Fruit fly (Drosophila melanogaster) whole organism, embryonic: ENCODE data around the gene EMC3.
A peak's percentile ranks its signal among the peaks of the same experiment; 100 is the strongest.

Experiments
- Ada2b ChIP-seq: fragments of 200-800 bp; sonication (Bioruptor generic); IDR thresholded peaks from 2 replicates; pipeline ENCODE4 v1.3.6; 2022; ENCODE audit warnings: missing biosample characterization, missing genetic modification characterization
- Asciz ChIP-seq: fragments of 200-800 bp; sonication (Bioruptor generic); optimal IDR thresholded peaks from 2 replicates; lab custom pipeline; 2017; ENCODE audit warnings: missing biosample characterization, mild to moderate bottlenecking, missing genetic modification characterization, missing genetic modification reagents
- CG10267 ChIP-seq: fragments of 200-800 bp; sonication (Bioruptor generic); optimal IDR thresholded peaks from 2 replicates; lab custom pipeline; 2018; ENCODE audit warnings: missing biosample characterization, mild to moderate bottlenecking, missing genetic modification characterization, moderate library complexity
- CG10654 ChIP-seq: fragments of 200-800 bp; sonication (Bioruptor generic); optimal IDR thresholded peaks from 2 replicates; lab custom pipeline; 2016; ENCODE audit warnings: missing biosample characterization, missing genetic modification characterization
- CG11093 ChIP-seq: fragments of 200-800 bp; sonication (Bioruptor generic); IDR thresholded peaks from 3 replicates; pipeline ENCODE4 v1.3.6; 2022; ENCODE audit warnings: missing biosample characterization, missing genetic modification characterization
- CG12236 ChIP-seq: fragments of 200-800 bp; sonication (Bioruptor generic); optimal IDR thresholded peaks from 2 replicates; lab custom pipeline; 2016; ENCODE audit warnings: missing biosample characterization, missing genetic modification characterization
- CG12659 ChIP-seq: fragments of 200-800 bp; sonication (Bioruptor generic); optimal IDR thresholded peaks from 3 replicates; lab custom pipeline; 2017; ENCODE audit warnings: mild to moderate bottlenecking, missing biosample characterization, missing genetic modification reagents, missing genetic modification characterization
- CG13296 ChIP-seq: fragments of 200-800 bp; sonication (Bioruptor generic); optimal IDR thresholded peaks from 3 replicates; lab custom pipeline; 2018; ENCODE audit warnings: missing biosample characterization, mild to moderate bottlenecking, missing genetic modification characterization
- CG14050 ChIP-seq: fragments of 200-800 bp; sonication (Bioruptor generic); IDR thresholded peaks from 3 replicates; pipeline ENCODE4 v1.3.6; 2022; ENCODE audit warnings: missing biosample characterization, missing genetic modification characterization
- CG15073 ChIP-seq: fragments of 200-800 bp; sonication (Bioruptor generic); optimal IDR thresholded peaks from 2 replicates; lab custom pipeline; 2016; ENCODE audit warnings: missing biosample characterization, missing genetic modification characterization
- CG15479 ChIP-seq: fragments of 200-800 bp; sonication (Bioruptor generic); optimal IDR thresholded peaks from 3 replicates; lab custom pipeline; 2019; ENCODE audit warnings: missing biosample characterization, mild to moderate bottlenecking, missing genetic modification characterization, moderate library complexity
- CG17361 ChIP-seq: fragments of 200-800 bp; sonication (Bioruptor generic); IDR thresholded peaks from 3 replicates; pipeline ENCODE4 v1.3.6; 2022; ENCODE audit warnings: missing biosample characterization, missing genetic modification characterization
- CG31224 ChIP-seq: fragments of 200-800 bp; sonication (Bioruptor generic); IDR thresholded peaks from 2 replicates; pipeline ENCODE4 v1.3.6; 2022; ENCODE audit warnings: missing biosample characterization, missing genetic modification characterization
- CG31365 ChIP-seq: fragments of 200-800 bp; sonication (Bioruptor generic); optimal IDR thresholded peaks from 2 replicates; lab custom pipeline; 2018; ENCODE audit warnings: missing biosample characterization, mild to moderate bottlenecking, missing genetic modification characterization
- CG3281 ChIP-seq: fragments of 200-800 bp; sonication (Bioruptor generic); optimal IDR thresholded peaks from 3 replicates; lab custom pipeline; 2017; ENCODE audit warnings: missing biosample characterization, mild to moderate bottlenecking, missing genetic modification characterization
- CG34224 ChIP-seq: fragments of 200-800 bp; sonication (Bioruptor generic); IDR thresholded peaks from 3 replicates; pipeline ENCODE4 v1.3.6; 2022; ENCODE audit warnings: missing biosample characterization, missing genetic modification characterization; ENCODE audit not compliant: partially characterized antibody
- CG3995 ChIP-seq: fragments of 200-800 bp; sonication (Bioruptor generic); optimal IDR thresholded peaks from 3 replicates; lab custom pipeline; 2016; ENCODE audit warnings: missing biosample characterization, missing genetic modification characterization
- CG4282 ChIP-seq: fragments of 200-800 bp; sonication (Bioruptor generic); optimal IDR thresholded peaks from 2 replicates; lab custom pipeline; 2016; ENCODE audit warnings: missing biosample characterization, missing genetic modification characterization
- CG7556 ChIP-seq: fragments of 200-800 bp; sonication (Bioruptor generic); optimal IDR thresholded peaks from 2 replicates; lab custom pipeline; 2017; ENCODE audit warnings: missing biosample characterization, mild to moderate bottlenecking, missing genetic modification characterization
- CG8924 ChIP-seq: fragments of 200-800 bp; optimal IDR thresholded peaks from 3 replicates; lab custom pipeline; 2019; ENCODE audit warnings: missing biosample characterization, mild to moderate bottlenecking, missing genetic modification characterization, moderate library complexity
- CG9727 ChIP-seq: fragments of 200-800 bp; sonication (Bioruptor generic); optimal IDR thresholded peaks from 3 replicates; lab custom pipeline; 2017; ENCODE audit warnings: missing biosample characterization, mild to moderate bottlenecking, missing genetic modification characterization
- CG9932 ChIP-seq: fragments of 200-800 bp; sonication (Bioruptor generic); IDR thresholded peaks from 2 replicates; pipeline ENCODE4 v1.3.6; 2022; ENCODE audit warnings: missing biosample characterization, missing genetic modification characterization
- Camta ChIP-seq: fragments of 200-800 bp; sonication (Bioruptor generic); optimal IDR thresholded peaks from 2 replicates; lab custom pipeline; 2016; ENCODE audit warnings: missing biosample characterization, missing genetic modification characterization
- Chrac-16 ChIP-seq: fragments of 200-800 bp; sonication (Bioruptor generic); optimal IDR thresholded peaks from 3 replicates; lab custom pipeline; 2016; ENCODE audit warnings: missing biosample characterization, missing genetic modification characterization
- CoRest ChIP-seq: fragments of 200-800 bp; sonication (Bioruptor generic); optimal IDR thresholded peaks from 3 replicates; lab custom pipeline; 2018; ENCODE audit warnings: missing biosample characterization, mild to moderate bottlenecking, missing genetic modification characterization, moderate library complexity
- CrebB ChIP-seq: fragments of 200-800 bp; sonication (Bioruptor generic); optimal IDR thresholded peaks from 3 replicates; lab custom pipeline; 2018; ENCODE audit warnings: missing biosample characterization, mild to moderate bottlenecking, missing genetic modification characterization
- Deaf1 ChIP-seq: fragments of 200-800 bp; optimal IDR thresholded peaks from 3 replicates; lab custom pipeline; 2019; ENCODE audit warnings: missing biosample characterization, mild to moderate bottlenecking, missing genetic modification characterization, moderate library complexity
- Drgx ChIP-seq: fragments of 200-800 bp; sonication (Bioruptor generic); IDR thresholded peaks from 2 replicates; pipeline ENCODE4 v1.3.6; 2022; ENCODE audit warnings: missing biosample characterization, missing genetic modification characterization
- Hr39 ChIP-seq: fragments of >200 bp; optimal IDR thresholded peaks from 2 replicates; lab custom pipeline; 2017
- Meics ChIP-seq: fragments of 200-800 bp; sonication (Bioruptor generic); optimal IDR thresholded peaks from 2 replicates; lab custom pipeline; 2017; ENCODE audit warnings: missing biosample characterization, mild to moderate bottlenecking, missing genetic modification characterization
- NFAT ChIP-seq: fragments of 200-800 bp; sonication (Bioruptor generic); IDR thresholded peaks from 2 replicates; pipeline ENCODE4 v1.3.6; 2022; ENCODE audit warnings: missing biosample characterization, missing genetic modification characterization
- Nf-YA ChIP-seq: fragments of 200-800 bp; sonication (Bioruptor generic); IDR thresholded peaks from 2 replicates; pipeline ENCODE4 v1.3.6; 2022; ENCODE audit warnings: missing biosample characterization, missing genetic modification characterization
- Optix ChIP-seq: fragments of 200-800 bp; sonication (Bioruptor generic); IDR thresholded peaks from 3 replicates; pipeline ENCODE4 v1.3.6; 2022; ENCODE audit warnings: missing biosample characterization, missing genetic modification characterization
- Spps ChIP-seq: fragments of 200-800 bp; sonication (Bioruptor generic); optimal IDR thresholded peaks from 2 replicates; lab custom pipeline; 2018; ENCODE audit warnings: missing biosample characterization, mild to moderate bottlenecking, missing genetic modification characterization
- TFAM ChIP-seq: fragments of 200-800 bp; sonication (Bioruptor generic); optimal IDR thresholded peaks from 2 replicates; lab custom pipeline; 2017; ENCODE audit warnings: missing biosample characterization, missing genetic modification characterization, inconsistent platforms
- ato ChIP-seq: fragments of 200-800 bp; sonication (Bioruptor generic); IDR thresholded peaks from 2 replicates; pipeline ENCODE4 v1.3.6; 2022; ENCODE audit warnings: missing biosample characterization, missing genetic modification characterization; ENCODE audit not compliant: partially characterized antibody
- bab2 ChIP-seq: fragments of 200-800 bp; sonication (Bioruptor generic); optimal IDR thresholded peaks from 2 replicates; lab custom pipeline; 2016; ENCODE audit warnings: missing biosample characterization, missing genetic modification characterization
- bcd ChIP-seq: fragments of 200-800 bp; sonication (Bioruptor generic); optimal IDR thresholded peaks from 2 replicates; lab custom pipeline; 2017; ENCODE audit warnings: missing biosample characterization, mild to moderate bottlenecking, missing genetic modification characterization
- bsh ChIP-seq, 2 experiments: fragments of 200-800 bp; sonication (Bioruptor generic); optimal IDR thresholded peaks; 2 replicates each; lab custom pipeline; 2017 to 2018; ENCODE audit warnings: mild to moderate bottlenecking in 2 of 2, missing biosample characterization in 2 of 2, missing genetic modification characterization in 2 of 2, moderate library complexity in 1 of 2
- grau ChIP-seq: fragments of 200-800 bp; optimal IDR thresholded peaks from 3 replicates; lab custom pipeline; 2019; ENCODE audit warnings: missing biosample characterization, mild to moderate bottlenecking, missing genetic modification characterization, moderate library complexity
- gro ChIP-seq: fragments of 200-800 bp; sonication (Bioruptor generic); optimal IDR thresholded peaks from 2 replicates; lab custom pipeline; 2016; ENCODE audit warnings: missing biosample characterization, missing genetic modification characterization
- lola ChIP-seq, 3 experiments: fragments of >200 bp in 2 of 3; fragments of 200-800 bp in 1 of 3; sonication (Bioruptor generic) in 1 of 3; optimal IDR thresholded peaks; 2 replicates each; lab custom pipeline; 2017 to 2019; ENCODE audit warnings: missing biosample characterization in 3 of 3, missing genetic modification characterization in 3 of 3, mild to moderate bottlenecking in 1 of 3, moderate library complexity in 1 of 3
- luna ChIP-seq: fragments of 200-800 bp; sonication (Bioruptor generic); optimal IDR thresholded peaks from 2 replicates; lab custom pipeline; 2016; ENCODE audit warnings: missing biosample characterization, missing genetic modification characterization
- ranshi ChIP-seq: fragments of 200-800 bp; sonication (Bioruptor generic); IDR thresholded peaks from 2 replicates; pipeline ENCODE4 v1.3.6; 2022; ENCODE audit warnings: missing biosample characterization, missing genetic modification characterization
- rib ChIP-seq: fragments of 200-800 bp; sonication (Bioruptor generic); IDR thresholded peaks from 2 replicates; pipeline ENCODE4 v1.3.6; 2022; ENCODE audit warnings: missing biosample characterization, missing genetic modification characterization
- shn ChIP-seq: fragments of 200-800 bp; sonication (Bioruptor generic); optimal IDR thresholded peaks from 3 replicates; lab custom pipeline; 2016; ENCODE audit warnings: missing biosample characterization, missing genetic modification characterization
- sr ChIP-seq: fragments of 200-800 bp; sonication (Bioruptor generic); IDR thresholded peaks from 3 replicates; pipeline ENCODE4 v1.3.6; 2022; ENCODE audit warnings: missing biosample characterization, missing genetic modification characterization
- tin ChIP-seq: fragments of 200-800 bp; sonication (Bioruptor generic); optimal IDR thresholded peaks from 3 replicates; lab custom pipeline; 2016; ENCODE audit warnings: missing biosample characterization, missing genetic modification characterization
- twi ChIP-seq: fragments of 200-800 bp; optimal IDR thresholded peaks from 2 replicates; lab custom pipeline; 2019; ENCODE audit warnings: missing biosample characterization, mild to moderate bottlenecking, missing genetic modification characterization, moderate library complexity
- vnd ChIP-seq: fragments of 200-800 bp; sonication (Bioruptor generic); IDR thresholded peaks from 3 replicates; pipeline ENCODE4 v1.3.6; 2022; ENCODE audit warnings: missing biosample characterization, missing genetic modification characterization; ENCODE audit not compliant: partially characterized antibody

The EMC3 gene

DNA sequence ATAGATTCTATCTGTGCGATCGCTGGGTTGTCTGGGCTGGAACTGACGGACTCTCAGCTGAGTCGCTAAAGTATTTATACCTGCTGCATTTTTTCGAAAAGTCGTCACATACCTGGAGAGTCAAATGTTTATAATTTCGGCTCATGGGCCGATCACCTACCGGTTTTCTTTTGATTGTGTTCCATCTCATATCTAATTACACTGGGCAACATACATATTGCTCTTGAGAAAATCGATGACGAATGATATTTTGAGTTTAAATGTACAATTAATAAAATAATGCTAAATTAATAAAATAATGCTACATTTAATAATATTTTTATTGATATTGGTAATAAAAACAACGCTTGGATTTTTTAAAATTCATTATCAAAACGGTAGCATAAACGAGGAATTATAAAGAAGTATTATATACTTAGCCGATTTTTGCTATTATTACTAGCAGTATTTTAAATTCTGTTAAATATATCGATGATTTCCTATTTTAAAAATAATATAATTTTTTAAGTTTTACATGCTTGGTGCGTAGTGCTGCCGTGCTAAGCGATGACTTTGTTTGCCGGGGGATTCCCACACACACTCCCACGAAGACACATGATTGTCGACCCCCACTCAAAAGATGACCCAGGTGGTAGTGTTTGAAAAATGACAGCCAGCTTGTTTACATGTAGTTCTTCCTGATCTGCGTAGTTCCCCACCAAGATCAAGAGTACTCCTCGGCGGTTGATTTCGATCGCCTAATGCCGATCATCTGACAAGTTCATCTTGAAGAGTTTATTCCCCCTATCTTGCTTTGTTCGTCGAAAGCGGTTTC is 42.8 kb downstream of the EMC3 start, which contains the start of gene CG7294 (continued):
- TF ChIP-seq shn, result no peak
- TF ChIP-seq Meics (GFP tag; lab: Kevin White, UChicago), result peak; percentile 23
- no peak for TF ChIP-seq CG31365 (tag; lab: Kevin White, UChicago)
- peak; percentile 50 for TF ChIP-seq grau (tag; lab: Kevin White, UChicago)
- TF ChIP-seq CG4282, result no peak
- TF ChIP-seq CG14050 (GFP tag; lab: Robert Waterston, UW), result no peak
- peak in 1 of 2 experiments; percentile 32 for TF ChIP-seq bsh (GFP tag; optimal IDR thresholded peaks at IDR 0.05; lab: Kevin White, UChicago)
- TF ChIP-seq ranshi (GFP tag; lab: Robert Waterston, UW), result no peak
- TF ChIP-seq rib (GFP tag; lab: Robert Waterston, UW), result no peak
- no peak for TF ChIP-seq CG11093
- no peak for TF ChIP-seq Hr39 (lab: Kevin White, UChicago)
- TF ChIP-seq CG3995 (GFP tag; lab: Kevin White, UChicago), result no peak
- TF ChIP-seq CG10267 (tag; lab: Kevin White, UChicago), result peak; percentile 38
- TF ChIP-seq CG13296, result no peak
- peak; percentile 72; the same call in 2 of the 3 replicates for TF ChIP-seq sr (GFP tag; lab: Robert Waterston, UW)
- no peak for TF ChIP-seq Chrac-16 (GFP tag; lab: Kevin White, UChicago)
- TF ChIP-seq twi (tag; lab: Kevin White, UChicago), result no peak
- TF ChIP-seq CG8924 (tag; lab: Kevin White, UChicago), result peak; percentile 25
- TF ChIP-seq Drgx (GFP tag; lab: Robert Waterston, UW), result no peak
- peak; percentile 20 for TF ChIP-seq CG12659 (GFP tag; lab: Kevin White, UChicago)
- no peak for TF ChIP-seq ato (GFP tag; lab: Robert Waterston, UW)
- no peak for TF ChIP-seq CG31224 (GFP tag; lab: Robert Waterston, UW)
- no peak for TF ChIP-seq CrebB (tag; lab: Kevin White, UChicago)
- peak in 1 of 3 experiments; percentile 60 for TF ChIP-seq lola (GFP tag; optimal IDR thresholded peaks at IDR 0.05; lab: Kevin White, UChicago)
- TF ChIP-seq luna (GFP tag; lab: Kevin White, UChicago), result no peak
- TF ChIP-seq tin (GFP tag; lab: Kevin White, UChicago), result no peak
- TF ChIP-seq Asciz (GFP tag; lab: Kevin White, UChicago), result peak; percentile 6
- peak; percentile 66 for TF ChIP-seq CG17361 (GFP tag; lab: Robert Waterston, UW)
- no peak for TF ChIP-seq CG15073 (GFP tag; lab: Kevin White, UChicago)
- TF ChIP-seq gro (GFP tag; lab: Kevin White, UChicago), result no peak
- TF ChIP-seq NFAT (GFP tag; lab: Robert Waterston, UW), result no peak
- no peak for TF ChIP-seq Optix
- no peak for TF ChIP-seq CG12236 (GFP tag; lab: Kevin White, UChicago)
- no peak for TF ChIP-seq Camta
- peak; percentile 18 for TF ChIP-seq CG3281 (GFP tag; lab: Kevin White, UChicago)
- TF ChIP-seq Spps (tag; lab: Kevin White, UChicago), result no peak
- no peak for TF ChIP-seq CG10654
- TF ChIP-seq Deaf1 (tag; lab: Kevin White, UChicago), result no peak
- no peak for TF ChIP-seq Nf-YA
- peak; percentile 35 for TF ChIP-seq CoRest (tag; lab: Kevin White, UChicago)
- no peak for TF ChIP-seq CG15479 (GFP tag; lab: Kevin White, UChicago)
- TF ChIP-seq Ada2b (GFP tag; lab: Robert Waterston, UW), result no peak
- TF ChIP-seq TFAM, result no peak
- peak; percentile 13 for TF ChIP-seq CG9727 (GFP tag; lab: Kevin White, UChicago)
- no peak for TF ChIP-seq vnd (GFP tag; lab: Robert Waterston, UW)
- TF ChIP-seq CG7556 (GFP tag; lab: Kevin White, UChicago), result peak; percentile 49
- no peak for TF ChIP-seq bcd (GFP tag; lab: Kevin White, UChicago)
- no peak for TF ChIP-seq CG34224 (GFP tag; lab: Robert Waterston, UW)
- no peak for TF ChIP-seq bab2 (GFP tag; lab: Kevin White, UChicago)
- no peak for TF ChIP-seq CG9932
